Worm (Caenorhabditis elegans) whole organism, L4 larva: ENCODE results near the gene cgt-3.
A peak's percentile ranks its signal among the peaks of the same experiment; 100 is the strongest.

Source experiments
- F26F4.8 ChIP-seq: fragments of 200-800 bp; sonication (Bioruptor generic); conservative IDR thresholded peaks from 2 replicates; pipeline ENCODE4 v1.3.6; 2022; ENCODE audit warnings: missing genetic modification characterization, missing compliant biosample characterization
- F37D6.2 ChIP-seq: sonication (generic microtip); optimal IDR thresholded peaks from 2 replicates; lab custom pipeline; 2016; ENCODE audit warnings: mild to moderate bottlenecking, missing genetic modification characterization, missing compliant biosample characterization
- F49E8.2 ChIP-seq: sonication (generic microtip); optimal IDR thresholded peaks from 2 replicates; lab custom pipeline; 2016; ENCODE audit warnings: missing compliant biosample characterization, mild to moderate bottlenecking, missing genetic modification characterization, borderline replicate concordance
- R02D3.7 ChIP-seq: fragments of 150-350 bp; sonication (generic microtip); optimal IDR thresholded peaks from 3 replicates; lab custom pipeline; 2014; ENCODE audit warnings: missing biosample characterization, missing genetic modification characterization
- Y105C5A.15 ChIP-seq: fragments of 200-800 bp; sonication (Bioruptor generic); IDR thresholded peaks from 2 replicates; pipeline ENCODE4 v1.3.6; 2022; ENCODE audit warnings: missing genetic modification characterization, missing compliant biosample characterization
- Y48G9A.11 ChIP-seq: fragments of 200-800 bp; sonication (Bioruptor generic); IDR thresholded peaks from 2 replicates; pipeline ENCODE4 v1.3.6; 2022; ENCODE audit warnings: missing genetic modification reagents, missing genetic modification characterization, missing compliant biosample characterization
- Y75B8A.6 ChIP-seq: fragments of 200-800 bp; sonication (Bioruptor generic); IDR thresholded peaks from 2 replicates; pipeline ENCODE4 v1.3.6; 2022; ENCODE audit warnings: missing genetic modification reagents, missing genetic modification characterization, missing compliant biosample characterization
- ZK337.2 ChIP-seq: fragments of 200-800 bp; sonication (Bioruptor generic); IDR thresholded peaks from 2 replicates; pipeline ENCODE4 v1.3.6; 2022; ENCODE audit warnings: missing genetic modification reagents, missing genetic modification characterization, missing compliant biosample characterization
- aha-1 ChIP-seq: fragments of 150-350 bp; peaks from one replicate; lab custom pipeline; 2014; ENCODE audit warnings: missing biosample characterization, missing genetic modification characterization
- aly-2 ChIP-seq: sonication (generic microtip); optimal IDR thresholded peaks from 2 replicates; lab custom pipeline; 2018; ENCODE audit warnings: missing biosample characterization, missing genetic modification characterization
- ama-1 ChIP-seq: fragments of 150-350 bp; optimal IDR thresholded peaks from 2 replicates; lab custom pipeline; 2014; ENCODE audit warnings: inconsistent platforms, mixed read lengths
- attf-4 ChIP-seq: sonication (generic microtip); optimal IDR thresholded peaks from 3 replicates; lab custom pipeline; 2017; ENCODE audit warnings: missing biosample characterization, missing genetic modification characterization
- ceh-28 ChIP-seq: fragments of 150-350 bp; optimal IDR thresholded peaks from 2 replicates; lab custom pipeline; 2014; ENCODE audit warnings: missing biosample characterization, missing genetic modification reagents, missing genetic modification characterization
- daf-12 ChIP-seq: fragments of 150-350 bp; optimal IDR thresholded peaks from 2 replicates; lab custom pipeline; 2014; ENCODE audit warnings: missing biosample characterization, missing genetic modification reagents, missing genetic modification characterization
- daf-16 ChIP-seq, 3 experiments: sonication (generic microtip); optimal IDR thresholded peaks; 2 replicates each; lab custom pipeline; 2016 to 2017; ENCODE audit warnings: missing genetic modification characterization in 3 of 3, missing genetic modification reagents in 3 of 3, mild to moderate bottlenecking in 2 of 3, missing compliant biosample characterization in 2 of 3, missing biosample characterization in 1 of 3, moderate library complexity in 1 of 3
- daf-8 ChIP-seq: fragments of 200-800 bp; sonication (Bioruptor generic); IDR thresholded peaks from 2 replicates; pipeline ENCODE4 v1.3.6; 2022; ENCODE audit warnings: missing genetic modification characterization, missing compliant biosample characterization
- dmd-8 ChIP-seq: fragments of 200-800 bp; sonication (Bioruptor generic); IDR thresholded peaks from 2 replicates; pipeline ENCODE4 v1.3.6; 2022; ENCODE audit warnings: missing genetic modification characterization, missing compliant biosample characterization
- dmd-9 ChIP-seq: fragments of 200-800 bp; sonication (Bioruptor generic); IDR thresholded peaks from 2 replicates; pipeline ENCODE4 v1.3.6; 2022; ENCODE audit warnings: missing genetic modification reagents, missing genetic modification characterization, missing compliant biosample characterization
- dpl-1 ChIP-seq: fragments of 150-350 bp; optimal IDR thresholded peaks from 2 replicates; lab custom pipeline; 2014; ENCODE audit warnings: missing biosample characterization, missing genetic modification reagents, missing genetic modification characterization
- egl-27 ChIP-seq: sonication (generic microtip); optimal IDR thresholded peaks from 3 replicates; lab custom pipeline; 2017; ENCODE audit warnings: missing biosample characterization, missing genetic modification reagents, missing genetic modification characterization
- gei-8 ChIP-seq: fragments of 200-800 bp; sonication (Bioruptor generic); optimal IDR thresholded peaks from 2 replicates; lab custom pipeline; 2018; ENCODE audit warnings: mild to moderate bottlenecking, missing genetic modification characterization, missing compliant biosample characterization
- hlh-11 ChIP-seq: fragments of 200-800 bp; sonication (Bioruptor generic); optimal IDR thresholded peaks from 2 replicates; lab custom pipeline; 2018; ENCODE audit warnings: mild to moderate bottlenecking, missing genetic modification characterization, missing compliant biosample characterization
- hmg-1.1 ChIP-seq: fragments of 200-800 bp; sonication (Bioruptor generic); IDR thresholded peaks from 2 replicates; pipeline ENCODE4 v1.3.6; 2022; ENCODE audit warnings: missing genetic modification reagents, missing genetic modification characterization, missing compliant biosample characterization
- lin-13 ChIP-seq: fragments of 150-350 bp; optimal IDR thresholded peaks from 2 replicates; lab custom pipeline; 2014; ENCODE audit warnings: missing biosample characterization, missing genetic modification reagents, missing genetic modification characterization
- lin-29 ChIP-seq: fragments of 200-800 bp; sonication (Bioruptor generic); IDR thresholded peaks from 2 replicates; pipeline ENCODE4 v1.3.6; 2022; ENCODE audit warnings: missing genetic modification reagents, missing genetic modification characterization, missing compliant biosample characterization
- lir-3 ChIP-seq: sonication (generic microtip); optimal IDR thresholded peaks from 2 replicates; lab custom pipeline; 2016; ENCODE audit warnings: mild to moderate bottlenecking, missing genetic modification characterization, missing compliant biosample characterization
- madf-9 ChIP-seq: fragments of 200-800 bp; sonication (Bioruptor generic); conservative IDR thresholded peaks from 2 replicates; pipeline ENCODE4 v1.3.6; 2022; ENCODE audit warnings: missing genetic modification reagents, missing genetic modification characterization, missing compliant biosample characterization
- mdl-1 ChIP-seq, 2 experiments: fragments of 150-350 bp in 1 of 2; sonication (generic microtip) in 1 of 2; optimal IDR thresholded peaks; 2 replicates each; lab custom pipeline; 2014 to 2017; ENCODE audit warnings: missing biosample characterization in 2 of 2, missing genetic modification characterization in 2 of 2
- mdt-29 ChIP-seq: fragments of 200-800 bp; sonication (Bioruptor generic); IDR thresholded peaks from 2 replicates; pipeline ENCODE4 v1.3.6; 2022; ENCODE audit warnings: missing genetic modification reagents, missing genetic modification characterization, missing compliant biosample characterization
- mxl-3 ChIP-seq: fragments of 200-800 bp; sonication (Bioruptor generic); optimal IDR thresholded peaks from 2 replicates; lab custom pipeline; 2018; ENCODE audit warnings: mild to moderate bottlenecking, missing genetic modification characterization, missing compliant biosample characterization
- nhr-10 ChIP-seq: fragments of 150-350 bp; optimal IDR thresholded peaks from 2 replicates; lab custom pipeline; 2014; ENCODE audit warnings: missing biosample characterization, missing genetic modification characterization
- nhr-111 ChIP-seq: fragments of 200-800 bp; sonication (Bioruptor generic); optimal IDR thresholded peaks from 2 replicates; lab custom pipeline; 2018; ENCODE audit warnings: mild to moderate bottlenecking, missing genetic modification characterization, missing compliant biosample characterization
- nhr-237 ChIP-seq: sonication (generic microtip); optimal IDR thresholded peaks from 2 replicates; lab custom pipeline; 2017; ENCODE audit warnings: missing biosample characterization, missing genetic modification characterization
- nhr-28 ChIP-seq: fragments of 150-350 bp; optimal IDR thresholded peaks from 2 replicates; lab custom pipeline; 2014; ENCODE audit warnings: missing biosample characterization, missing genetic modification characterization
- nhr-41 ChIP-seq: fragments of 200-800 bp; sonication (Bioruptor generic); IDR thresholded peaks from 2 replicates; pipeline ENCODE4 v1.3.6; 2022; ENCODE audit warnings: missing genetic modification reagents, missing genetic modification characterization, missing compliant biosample characterization
- nhr-42 ChIP-seq: fragments of 200-800 bp; sonication (Bioruptor generic); IDR thresholded peaks from 2 replicates; pipeline ENCODE4 v1.3.6; 2022; ENCODE audit warnings: missing genetic modification characterization, missing compliant biosample characterization
- pha-4 ChIP-seq, 2 experiments: fragments of 150-350 bp in 1 of 2; fragments of 200-800 bp in 1 of 2; sonication (Bioruptor generic) in 1 of 2; IDR thresholded peaks in 1 of 2; optimal IDR thresholded peaks in 1 of 2; 2 replicates each; pipeline versions ENCODE4 v1.3.6 to Lab custom; 2014 to 2022; ENCODE audit warnings: missing genetic modification characterization in 2 of 2, missing genetic modification reagents in 2 of 2, missing biosample characterization in 1 of 2, missing compliant biosample characterization in 1 of 2
- php-3 ChIP-seq: fragments of 200-800 bp; sonication (Bioruptor generic); IDR thresholded peaks from 2 replicates; pipeline ENCODE4 v1.3.6; 2022; ENCODE audit warnings: missing genetic modification reagents, missing genetic modification characterization, missing compliant biosample characterization
- pqm-1 ChIP-seq: sonication (generic microtip); optimal IDR thresholded peaks from 2 replicates; lab custom pipeline; 2017; ENCODE audit warnings: missing biosample characterization, missing genetic modification characterization
- skn-1 ChIP-seq: fragments of 150-350 bp; optimal IDR thresholded peaks from 2 replicates; lab custom pipeline; 2014; ENCODE audit warnings: missing biosample characterization, missing genetic modification characterization
- snpc-1.2 ChIP-seq: fragments of 200-800 bp; sonication (Bioruptor generic); IDR thresholded peaks from 2 replicates; pipeline ENCODE4 v1.3.6; 2022; ENCODE audit warnings: missing genetic modification reagents, missing genetic modification characterization, missing compliant biosample characterization
- snpc-4 ChIP-seq: fragments of 150-350 bp; optimal IDR thresholded peaks from 2 replicates; lab custom pipeline; 2014; ENCODE audit warnings: missing biosample characterization, missing genetic modification characterization
- spr-1 ChIP-seq: sonication (generic microtip); optimal IDR thresholded peaks from 2 replicates; lab custom pipeline; 2016; ENCODE audit warnings: mild to moderate bottlenecking, missing genetic modification characterization, missing compliant biosample characterization
- tra-1 ChIP-seq: fragments of 200-800 bp; sonication (Bioruptor generic); IDR thresholded peaks from 2 replicates; pipeline ENCODE4 v1.3.6; 2022; ENCODE audit warnings: missing genetic modification reagents, missing genetic modification characterization, missing compliant biosample characterization
- unc-62 ChIP-seq, 3 experiments: fragments of 150-350 bp in 1 of 3; sonication (generic microtip); optimal IDR thresholded peaks in 2 of 3; peaks in 1 of 3; 1 replicate in 1 of 3; 2 replicates in 2 of 3; lab custom pipeline; 2014 to 2017; ENCODE audit warnings: missing biosample characterization in 3 of 3, missing genetic modification characterization in 3 of 3, missing genetic modification reagents in 3 of 3, missing genotype in 1 of 3
- vab-7 ChIP-seq: fragments of 200-800 bp; sonication (Bioruptor generic); IDR thresholded peaks from 2 replicates; pipeline ENCODE4 v1.3.6; 2022; ENCODE audit warnings: missing genetic modification reagents, missing genetic modification characterization, missing compliant biosample characterization
- zfp-3 ChIP-seq: fragments of 200-800 bp; sonication (Bioruptor generic); conservative IDR thresholded peaks from 2 replicates; pipeline ENCODE4 v1.3.6; 2022; ENCODE audit warnings: missing genetic modification reagents, missing genetic modification characterization, missing compliant biosample characterization
- ztf-11 ChIP-seq: fragments of 150-350 bp; optimal IDR thresholded peaks from 2 replicates; lab custom pipeline; 2014; ENCODE audit warnings: missing biosample characterization, missing genetic modification characterization

Gene cgt-3

DNA sequence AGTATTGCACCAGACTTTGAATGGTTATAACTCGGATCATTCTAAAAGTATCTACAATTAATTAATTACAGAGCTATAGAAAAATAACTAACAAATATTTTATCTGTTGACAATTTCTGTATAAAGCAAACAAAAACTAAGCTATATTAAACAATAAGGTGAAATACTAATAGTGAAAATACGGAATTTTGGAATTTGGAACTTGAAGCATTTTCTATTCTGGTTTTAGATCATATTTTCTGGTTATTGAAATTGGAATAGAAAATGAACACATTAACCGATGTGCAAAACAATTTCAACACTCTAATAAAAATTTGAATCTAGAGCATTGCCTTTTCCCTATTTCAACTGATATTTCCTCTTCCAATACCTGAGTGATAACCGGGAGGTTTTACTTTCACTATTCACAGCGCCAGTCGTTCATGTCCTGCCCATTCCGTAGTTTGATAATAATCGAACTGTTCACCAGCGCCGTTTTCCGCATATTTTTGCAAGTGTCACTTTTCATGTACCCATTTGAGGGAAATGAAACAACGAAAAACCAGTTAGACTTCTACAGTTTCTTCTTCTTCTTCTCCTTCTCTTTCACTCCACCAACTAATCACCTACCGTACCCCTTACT, 11.1 kb upstream of the cgt-3 start:
- peak; percentile 25 for TF ChIP-seq hlh-11 (tag; lab: Kevin White, UChicago)
- no peak for TF ChIP-seq egl-27 (tag; lab: Kevin White, UChicago)
- TF ChIP-seq Y105C5A.15 (GFP tag; lab: Robert Waterston, UW) = no peak
- TF ChIP-seq lin-29 (GFP tag; lab: Robert Waterston, UW) = no peak
- no peak for TF ChIP-seq nhr-42
- TF ChIP-seq php-3 (GFP tag; lab: Robert Waterston, UW) = no peak
- no peak for TF ChIP-seq nhr-237 (tag; lab: Kevin White, UChicago)
- peak; percentile 30 for TF ChIP-seq pqm-1 (tag; lab: Kevin White, UChicago)
- peak; percentile 67 for TF ChIP-seq nhr-28 (tag; lab: Kevin White, UChicago)
- TF ChIP-seq aha-1 (tag; lab: Kevin White, UChicago) = peak; percentile 97
- no peak for TF ChIP-seq daf-16 (GFP tag; optimal IDR thresholded peaks at IDR 0.05; lab: Kevin White, UChicago)
- TF ChIP-seq daf-16 (tag; optimal IDR thresholded peaks at IDR 0.05; lab: Kevin White, UChicago) = peak; percentile 29

DNA sequence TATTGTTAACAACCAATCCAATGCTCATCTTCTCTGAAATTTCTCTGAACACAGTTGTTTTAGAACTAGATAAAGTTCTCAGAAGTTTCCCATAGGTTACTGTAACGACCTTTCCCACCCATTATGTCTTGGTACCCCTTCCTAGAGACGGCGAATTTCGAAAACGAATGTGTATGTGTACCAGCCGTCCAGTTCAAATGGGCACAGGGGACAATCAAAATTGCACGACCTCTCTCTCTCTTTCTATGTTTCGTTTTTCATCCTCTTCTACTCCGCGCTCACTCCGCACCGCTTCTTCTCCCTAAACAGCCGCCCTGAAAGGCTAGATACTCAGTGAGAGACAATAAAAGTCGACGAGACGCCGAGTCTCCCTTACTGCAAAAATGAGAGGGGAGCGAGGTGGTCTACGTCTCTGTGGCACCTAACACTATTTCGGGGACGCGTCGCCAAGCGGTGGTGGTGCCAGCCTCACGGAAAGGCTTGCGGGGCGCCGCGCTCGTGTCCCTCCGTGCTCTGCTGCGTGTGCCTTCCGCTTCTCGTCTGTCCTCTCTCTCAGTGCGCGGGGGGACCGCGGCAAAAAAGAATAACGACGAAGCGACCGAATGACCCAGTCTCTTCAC, 9.6 kb upstream of the cgt-3 start:
- no peak for TF ChIP-seq snpc-1.2 (GFP tag; lab: Robert Waterston, UW)
- TF ChIP-seq aly-2 = no peak
- no peak for TF ChIP-seq ZK337.2 (GFP tag; lab: Robert Waterston, UW)
- TF ChIP-seq pha-4 (GFP tag; IDR thresholded peaks at IDR 0.05; lab: Robert Waterston, UW) = peak; percentile 61
- TF ChIP-seq pha-4 (tag; optimal IDR thresholded peaks at IDR 0.05; lab: Kevin White, UChicago) = no peak
- TF ChIP-seq madf-9 (GFP tag; lab: Robert Waterston, UW) = peak; percentile 98
- TF ChIP-seq nhr-10 = no peak
- TF ChIP-seq dmd-9 (GFP tag; lab: Robert Waterston, UW) = no peak
- peak; percentile 47 for TF ChIP-seq mxl-3 (GFP tag; lab: Kevin White, UChicago)
- TF ChIP-seq tra-1 (GFP tag; lab: Robert Waterston, UW) = no peak
- no peak for TF ChIP-seq gei-8 (GFP tag; lab: Kevin White, UChicago)
- TF ChIP-seq unc-62 (GFP tag; optimal IDR thresholded peaks at IDR 0.05 in 1 of 2; lab: Kevin White, UChicago) = peak in 1 of 2 experiments; percentile 93
- no peak for TF ChIP-seq unc-62 (tag; optimal IDR thresholded peaks at IDR 0.05; lab: Kevin White, UChicago)
- peak; percentile 71 for TF ChIP-seq F37D6.2
- peak; percentile 45 for TF ChIP-seq nhr-111 (GFP tag; lab: Kevin White, UChicago)
- peak; percentile 58 for TF ChIP-seq spr-1 (tag; lab: Kevin White, UChicago)
- no peak for TF ChIP-seq vab-7 (GFP tag; lab: Robert Waterston, UW)
- TF ChIP-seq zfp-3 (GFP tag; lab: Robert Waterston, UW) = no peak
- no peak for TF ChIP-seq snpc-4 (tag; lab: Kevin White, UChicago)
- TF ChIP-seq ama-1 = no peak
- no peak for TF ChIP-seq nhr-41 (GFP tag; lab: Robert Waterston, UW)
- TF ChIP-seq F26F4.8 (GFP tag; lab: Robert Waterston, UW) = no peak
- TF ChIP-seq lir-3 = no peak
- peak; percentile 16 for TF ChIP-seq dpl-1 (GFP tag; lab: Kevin White, UChicago)
- TF ChIP-seq attf-4 (tag; lab: Kevin White, UChicago) = no peak
- TF ChIP-seq ztf-11 (tag; lab: Kevin White, UChicago) = no peak
- TF ChIP-seq hmg-1.1 (GFP tag; lab: Robert Waterston, UW) = peak; percentile 83
- TF ChIP-seq skn-1 (tag; lab: Kevin White, UChicago) = no peak
- TF ChIP-seq Y75B8A.6 (GFP tag; lab: Robert Waterston, UW) = no peak
- TF ChIP-seq ceh-28 (tag; lab: Kevin White, UChicago) = no peak
- no peak for TF ChIP-seq mdt-29 (GFP tag; lab: Robert Waterston, UW)
- TF ChIP-seq aha-1 (tag; lab: Kevin White, UChicago) = no peak
- peak; percentile 60 to 61 for TF ChIP-seq mdl-1 (tag; optimal IDR thresholded peaks at IDR 0.05; lab: Kevin White, UChicago)
- no peak for TF ChIP-seq daf-8 (GFP tag; lab: Robert Waterston, UW)
- TF ChIP-seq F49E8.2 = no peak
- no peak for TF ChIP-seq Y48G9A.11 (GFP tag; lab: Robert Waterston, UW)
- TF ChIP-seq lin-13 = no peak
- no peak for TF ChIP-seq Y105C5A.15 (GFP tag; lab: Robert Waterston, UW)
- no peak for TF ChIP-seq daf-12 (tag; lab: Kevin White, UChicago)
- no peak for TF ChIP-seq R02D3.7 (tag; lab: Kevin White, UChicago)
- TF ChIP-seq dmd-8 (GFP tag; lab: Robert Waterston, UW) = no peak
